Worm (Caenorhabditis elegans): Measurements from ENCODE around the gene F41C6.6.

DNA sequence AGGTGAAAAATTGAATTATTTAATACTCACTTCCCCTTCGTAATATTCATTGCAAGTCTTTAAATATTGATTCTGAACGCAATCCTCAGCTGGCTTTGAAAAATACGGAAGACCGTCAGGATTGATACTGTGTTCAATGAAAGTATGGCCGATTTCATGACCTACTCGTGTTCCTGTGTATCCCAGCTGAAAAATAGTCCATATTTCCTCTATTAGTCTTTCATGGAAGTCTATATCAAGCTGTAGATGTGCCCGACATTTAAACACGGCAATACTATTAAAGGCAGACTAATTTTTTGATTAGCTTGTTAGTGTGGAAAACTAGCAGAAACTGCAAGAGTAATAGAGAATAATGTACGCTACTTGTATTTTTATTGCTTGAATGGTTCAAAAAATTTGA lies 20.1 kb downstream of the F41C6.6 start:
- TF ChIP-seq lin-32 (GFP tag; optimal IDR thresholded peaks at IDR 0.05) (no peak), mls-2 (tag; optimal IDR thresholded peaks at IDR 0.05) (no peak)

All from whole organism, mixed stage, embryonic.